Worm (Caenorhabditis elegans) whole organism, L4 larva: ENCODE results near the gene H04M03.11.

Experiments used
- R02D3.7 ChIP-seq: fragments of 150-350 bp; sonication (generic microtip); optimal IDR thresholded peaks from 3 replicates; lab custom pipeline; 2014; ENCODE audit warnings: missing biosample characterization, missing genetic modification characterization
- Y75B8A.6 ChIP-seq: fragments of 200-800 bp; sonication (Bioruptor generic); IDR thresholded peaks from 2 replicates; pipeline ENCODE4 v1.3.6; 2022; ENCODE audit warnings: missing genetic modification reagents, missing genetic modification characterization, missing compliant biosample characterization
- ceh-28 ChIP-seq: fragments of 150-350 bp; optimal IDR thresholded peaks from 2 replicates; lab custom pipeline; 2014; ENCODE audit warnings: missing biosample characterization, missing genetic modification reagents, missing genetic modification characterization
- ceh-82 ChIP-seq: sonication (generic microtip); optimal IDR thresholded peaks from 2 replicates; lab custom pipeline; 2017; ENCODE audit warnings: missing biosample characterization, missing genetic modification characterization
- ces-1 ChIP-seq: fragments of 150-350 bp; sonication (generic microtip); optimal IDR thresholded peaks from 4 replicates; lab custom pipeline; 2014; ENCODE audit warnings: missing biosample characterization, missing genetic modification reagents, missing genetic modification characterization
- daf-12 ChIP-seq: fragments of 150-350 bp; optimal IDR thresholded peaks from 2 replicates; lab custom pipeline; 2014; ENCODE audit warnings: missing biosample characterization, missing genetic modification reagents, missing genetic modification characterization
- dmd-6 ChIP-seq: fragments of 200-800 bp; sonication (Bioruptor generic); IDR thresholded peaks from 2 replicates; pipeline ENCODE4 v1.3.6; 2022; ENCODE audit warnings: missing genetic modification reagents, missing genetic modification characterization, missing compliant biosample characterization
- egl-43 ChIP-seq: fragments of 200-800 bp; sonication (Bioruptor generic); IDR thresholded peaks from 2 replicates; pipeline ENCODE4 v1.3.6; 2022; ENCODE audit warnings: missing genetic modification reagents, missing genetic modification characterization, missing compliant biosample characterization
- lin-13 ChIP-seq: fragments of 150-350 bp; optimal IDR thresholded peaks from 2 replicates; lab custom pipeline; 2014; ENCODE audit warnings: missing biosample characterization, missing genetic modification reagents, missing genetic modification characterization
- lin-15B ChIP-seq: fragments of 150-350 bp; sonication (generic microtip); optimal IDR thresholded peaks from 3 replicates; lab custom pipeline; 2014; ENCODE audit warnings: missing biosample characterization, missing genetic modification characterization
- lir-3 ChIP-seq: sonication (generic microtip); optimal IDR thresholded peaks from 2 replicates; lab custom pipeline; 2016; ENCODE audit warnings: mild to moderate bottlenecking, missing genetic modification characterization, missing compliant biosample characterization
- nhr-25 ChIP-seq: sonication (generic microtip); optimal IDR thresholded peaks from 2 replicates; lab custom pipeline; 2017; ENCODE audit warnings: missing genetic modification characterization, mild to moderate bottlenecking, missing compliant biosample characterization, antibody characterized with exemption, moderate library complexity, borderline replicate concordance; ENCODE audit not compliant: insufficient read depth
- nhr-28 ChIP-seq: fragments of 150-350 bp; optimal IDR thresholded peaks from 2 replicates; lab custom pipeline; 2014; ENCODE audit warnings: missing biosample characterization, missing genetic modification characterization
- nhr-6 ChIP-seq: fragments of 150-350 bp; optimal IDR thresholded peaks from 2 replicates; lab custom pipeline; 2014; ENCODE audit warnings: missing biosample characterization, missing genetic modification characterization

ce11 chrIV:5832801-5833200 lies 51.6 kb downstream of the H04M03.11 start:
- TF ChIP-seq ces-1 (GFP tag; lab: Kevin White, UChicago) (no peak), lir-3 (no peak), lin-13 (GFP tag; lab: Kevin White, UChicago) (no peak), ceh-28 (tag; lab: Kevin White, UChicago) (no peak), ceh-82 (tag; lab: Kevin White, UChicago) (no peak), daf-12 (tag; lab: Kevin White, UChicago) (no peak), nhr-25 (tag; lab: Kevin White, UChicago) (no peak), Y75B8A.6 (GFP tag; lab: Robert Waterston, UW) (no peak), lin-15B (tag; lab: Kevin White, UChicago) (no peak), nhr-6 (tag; lab: Kevin White, UChicago) (no peak), nhr-28 (tag; lab: Kevin White, UChicago) (no peak), dmd-6 (GFP tag; lab: Robert Waterston, UW) (no peak), egl-43 (GFP tag; lab: Robert Waterston, UW) (no peak), R02D3.7 (tag; lab: Kevin White, UChicago) (no peak)
